Worm (Caenorhabditis elegans) whole organism, L4/young adult: ENCODE results near the gene F26G1.1.

Source experiments
- W03F9.2 ChIP-seq: fragments of 150-350 bp; optimal IDR thresholded peaks from 2 replicates; lab custom pipeline; 2014; ENCODE audit warnings: missing biosample characterization, missing genetic modification characterization
- dao-5 ChIP-seq: sonication (generic microtip); optimal IDR thresholded peaks from 2 replicates; lab custom pipeline; 2016; ENCODE audit warnings: missing genotype, missing genetic modification characterization, moderate library complexity, missing compliant biosample characterization
- him-1 ChIP-seq: sonication (generic microtip); optimal IDR thresholded peaks from 2 replicates; lab custom pipeline; 2016; ENCODE audit warnings: missing genotype, missing genetic modification reagents, missing genetic modification characterization, missing compliant biosample characterization

ce11 chrII:4791272-4791671 lies at the start of gene F26G1.1:
- TF ChIP-seq him-1 (peak; percentile 3), W03F9.2 (tag; lab: Kevin White, UChicago) (peak; percentile 22), dao-5 (no peak)
